Worm (Caenorhabditis elegans) whole organism, L2 larva: Measurements from ENCODE around the gene spsb-2.

Experiments used
- C34F6.9 ChIP-seq: fragments of 150-350 bp; optimal IDR thresholded peaks from 2 replicates; lab custom pipeline; 2014; ENCODE audit warnings: missing biosample characterization, missing genetic modification characterization
- F13H6.1 ChIP-seq: sonication (generic microtip); optimal IDR thresholded peaks from 2 replicates; lab custom pipeline; 2016; ENCODE audit warnings: missing genetic modification characterization, missing compliant biosample characterization
- R02D3.7 ChIP-seq: fragments of 150-350 bp; optimal IDR thresholded peaks from 2 replicates; lab custom pipeline; 2014; ENCODE audit warnings: missing biosample characterization, missing genetic modification characterization
- ZK546.5 ChIP-seq: sonication (generic microtip); optimal IDR thresholded peaks from 2 replicates; lab custom pipeline; 2017; ENCODE audit warnings: missing biosample characterization, missing genetic modification characterization
- alr-1 ChIP-seq: fragments of 150-350 bp; optimal IDR thresholded peaks from 2 replicates; lab custom pipeline; 2014; ENCODE audit warnings: missing biosample characterization, missing genetic modification characterization
- aly-2 ChIP-seq: fragments of 150-350 bp; optimal IDR thresholded peaks from 2 replicates; lab custom pipeline; 2014; ENCODE audit warnings: missing biosample characterization, missing genetic modification characterization
- ama-1 ChIP-seq: fragments of 150-350 bp; optimal IDR thresholded peaks from 2 replicates; lab custom pipeline; 2018; ENCODE audit warnings: inconsistent platforms
- blmp-1 ChIP-seq: sonication (generic microtip); optimal IDR thresholded peaks from 2 replicates; lab custom pipeline; 2017; ENCODE audit warnings: missing genetic modification characterization, mild to moderate bottlenecking, missing compliant biosample characterization, antibody characterized with exemption, moderate library complexity; ENCODE audit not compliant: insufficient read depth
- ceh-16 ChIP-seq: fragments of 150-350 bp; optimal IDR thresholded peaks from 2 replicates; lab custom pipeline; 2014; ENCODE audit warnings: missing biosample characterization, missing genetic modification characterization
- crh-2 ChIP-seq: sonication (generic microtip); optimal IDR thresholded peaks from 2 replicates; lab custom pipeline; 2017; ENCODE audit warnings: missing biosample characterization, missing genetic modification characterization
- dmd-4 ChIP-seq: sonication (generic microtip); optimal IDR thresholded peaks from 2 replicates; lab custom pipeline; 2017; ENCODE audit warnings: missing biosample characterization, missing genetic modification characterization
- egl-27 ChIP-seq: sonication (generic microtip); optimal IDR thresholded peaks from 3 replicates; lab custom pipeline; 2017; ENCODE audit warnings: missing biosample characterization, missing genetic modification reagents, missing genetic modification characterization
- elt-1 ChIP-seq: fragments of 150-350 bp; optimal IDR thresholded peaks from 2 replicates; lab custom pipeline; 2014; ENCODE audit warnings: missing biosample characterization, missing genetic modification characterization
- elt-3 ChIP-seq: sonication (generic microtip); optimal IDR thresholded peaks from 2 replicates; lab custom pipeline; 2017; ENCODE audit warnings: missing biosample characterization, missing genetic modification characterization
- fos-1 ChIP-seq: fragments of 150-350 bp; optimal IDR thresholded peaks from 2 replicates; lab custom pipeline; 2014; ENCODE audit warnings: missing biosample characterization, missing genetic modification characterization
- gmeb-1 ChIP-seq: fragments of 150-350 bp; optimal IDR thresholded peaks from 2 replicates; lab custom pipeline; 2014; ENCODE audit warnings: missing biosample characterization, missing genetic modification characterization
- lin-11 ChIP-seq: fragments of 150-350 bp; sonication (generic microtip); optimal IDR thresholded peaks from 2 replicates; lab custom pipeline; 2014; ENCODE audit warnings: missing biosample characterization, missing genetic modification characterization, inconsistent platforms, mixed read lengths
- lin-39 ChIP-seq: fragments of 150-350 bp; optimal IDR thresholded peaks from 2 replicates; lab custom pipeline; 2014; ENCODE audit warnings: missing biosample characterization, missing genetic modification reagents, missing genetic modification characterization
- lsy-2 ChIP-seq, 2 experiments: fragments of 150-350 bp in 1 of 2; sonication (generic microtip) in 1 of 2; optimal IDR thresholded peaks; 2 replicates each; lab custom pipeline; 2014 to 2017; ENCODE audit warnings: missing biosample characterization in 2 of 2, missing genetic modification characterization in 2 of 2
- mab-5 ChIP-seq: fragments of 150-350 bp; optimal IDR thresholded peaks from 2 replicates; lab custom pipeline; 2014; ENCODE audit warnings: missing biosample characterization, missing genetic modification characterization
- mbf-1 ChIP-seq: sonication (generic microtip); optimal IDR thresholded peaks from 2 replicates; lab custom pipeline; 2017; ENCODE audit warnings: missing biosample characterization, missing genetic modification characterization
- mdl-1 ChIP-seq, 2 experiments: fragments of 150-350 bp in 1 of 2; sonication (generic microtip) in 1 of 2; optimal IDR thresholded peaks; 2 replicates each; lab custom pipeline; 2017; ENCODE audit warnings: missing biosample characterization in 2 of 2, missing genetic modification characterization in 2 of 2
- nhr-10 ChIP-seq: sonication (generic microtip); optimal IDR thresholded peaks from 2 replicates; lab custom pipeline; 2017; ENCODE audit warnings: missing biosample characterization, missing genetic modification characterization
- nhr-11 ChIP-seq: fragments of 150-350 bp; optimal IDR thresholded peaks from 2 replicates; lab custom pipeline; 2014; ENCODE audit warnings: missing biosample characterization, missing genetic modification characterization
- nhr-12 ChIP-seq: fragments of 150-350 bp; optimal IDR thresholded peaks from 2 replicates; lab custom pipeline; 2014; ENCODE audit warnings: missing biosample characterization, missing genetic modification characterization
- nhr-129 ChIP-seq: fragments of 150-350 bp; optimal IDR thresholded peaks from 2 replicates; lab custom pipeline; 2014; ENCODE audit warnings: missing biosample characterization, missing genetic modification characterization
- nhr-21 ChIP-seq: fragments of 150-350 bp; optimal IDR thresholded peaks from 2 replicates; lab custom pipeline; 2014; ENCODE audit warnings: missing biosample characterization, missing genetic modification characterization
- nhr-23 ChIP-seq: fragments of 150-350 bp; optimal IDR thresholded peaks from 2 replicates; lab custom pipeline; 2014; ENCODE audit warnings: missing biosample characterization, missing genetic modification reagents, missing genetic modification characterization
- nhr-25 ChIP-seq: fragments of 150-350 bp; sonication (generic microtip); optimal IDR thresholded peaks from 3 replicates; lab custom pipeline; 2014; ENCODE audit warnings: missing biosample characterization, missing genetic modification characterization
- nhr-6 ChIP-seq: fragments of 150-350 bp; optimal IDR thresholded peaks from 2 replicates; lab custom pipeline; 2014; ENCODE audit warnings: missing biosample characterization, missing genetic modification characterization
- nhr-77 ChIP-seq: fragments of 150-350 bp; optimal IDR thresholded peaks from 2 replicates; lab custom pipeline; 2014; ENCODE audit warnings: missing biosample characterization, missing genetic modification characterization
- sem-4 ChIP-seq: fragments of 150-350 bp; optimal IDR thresholded peaks from 2 replicates; lab custom pipeline; 2014; ENCODE audit warnings: missing biosample characterization, missing genetic modification reagents, missing genetic modification characterization
- skn-1 ChIP-seq: sonication (generic microtip); optimal IDR thresholded peaks from 2 replicates; lab custom pipeline; 2017; ENCODE audit warnings: missing biosample characterization, missing genetic modification characterization
- sma-3 ChIP-seq: sonication (generic microtip); optimal IDR thresholded peaks from 2 replicates; lab custom pipeline; 2016; ENCODE audit warnings: missing genetic modification reagents, missing genetic modification characterization, missing compliant biosample characterization
- sma-9 ChIP-seq, 2 experiments: fragments of 150-350 bp in 1 of 2; sonication (generic microtip) in 1 of 2; optimal IDR thresholded peaks; 2 replicates each; lab custom pipeline; 2014 to 2016; ENCODE audit warnings: missing genetic modification characterization in 2 of 2, mild to moderate bottlenecking in 1 of 2, missing biosample characterization in 1 of 2, missing compliant biosample characterization in 1 of 2, missing genetic modification reagents in 1 of 2, moderate library complexity in 1 of 2
- snpc-4 ChIP-seq: fragments of 150-350 bp; optimal IDR thresholded peaks from 2 replicates; lab custom pipeline; 2014; ENCODE audit warnings: missing biosample characterization, missing genetic modification characterization
- unc-62 ChIP-seq: fragments of 150-350 bp; optimal IDR thresholded peaks from 2 replicates; lab custom pipeline; 2014; ENCODE audit warnings: missing biosample characterization, missing genetic modification reagents, missing genetic modification characterization
- zag-1 ChIP-seq: fragments of 150-350 bp; optimal IDR thresholded peaks from 2 replicates; lab custom pipeline; 2014; ENCODE audit warnings: missing biosample characterization, missing genetic modification characterization
- ztf-1 ChIP-seq: fragments of 200-800 bp; sonication (Bioruptor generic); conservative IDR thresholded peaks from 2 replicates; pipeline ENCODE4 v1.3.6; 2022; ENCODE audit warnings: missing genetic modification characterization, missing compliant biosample characterization
- ztf-11 ChIP-seq: sonication (generic microtip); optimal IDR thresholded peaks from 2 replicates; lab custom pipeline; 2017; ENCODE audit warnings: missing biosample characterization, missing genetic modification characterization
- ztf-4 ChIP-seq: fragments of 150-350 bp; optimal IDR thresholded peaks from 2 replicates; lab custom pipeline; 2014; ENCODE audit warnings: missing biosample characterization, missing genetic modification characterization

spsb-2 gene

ce11 chrII:15212260-15212914, 17.8 kb upstream of the spsb-2 start:
- TF ChIP-seq nhr-129 (tag; lab: Kevin White, UChicago) (peak; percentile 89), blmp-1 (peak; percentile 71), mbf-1 (tag; lab: Kevin White, UChicago) (no peak), nhr-21 (tag; lab: Kevin White, UChicago) (peak; percentile 59), ceh-16 (peak; percentile 46), nhr-25 (peak; percentile 86), fos-1 (tag; lab: Kevin White, UChicago) (peak; percentile 19), ama-1 (no peak), sma-3 (GFP tag; lab: Kevin White, UChicago) (peak; percentile 74), sma-9 (GFP tag; optimal IDR thresholded peaks at IDR 0.05; lab: Kevin White, UChicago) (peak; percentile 69), sma-9 (tag; optimal IDR thresholded peaks at IDR 0.05; lab: Kevin White, UChicago) (no peak), F13H6.1 (tag; lab: Kevin White, UChicago) (peak; percentile 77), crh-2 (tag; lab: Kevin White, UChicago) (peak; percentile 53), dmd-4 (no peak), ztf-4 (tag; lab: Kevin White, UChicago) (peak; percentile 57)

ce11 chrII:15213732-15214131, 16.4 kb upstream of the spsb-2 start:
- TF ChIP-seq blmp-1: peak; percentile 16
- TF ChIP-seq sma-3 (GFP tag; lab: Kevin White, UChicago): no peak
- no peak for TF ChIP-seq nhr-12
- no peak for TF ChIP-seq dmd-4
- TF ChIP-seq alr-1: no peak
- no peak for TF ChIP-seq gmeb-1 (tag; lab: Kevin White, UChicago)
- TF ChIP-seq nhr-21 (tag; lab: Kevin White, UChicago): no peak
- no peak for TF ChIP-seq C34F6.9 (tag; lab: Kevin White, UChicago)
- no peak for TF ChIP-seq nhr-6 (tag; lab: Kevin White, UChicago)
- no peak for TF ChIP-seq aly-2 (tag; lab: Kevin White, UChicago)
- TF ChIP-seq zag-1 (tag; lab: Kevin White, UChicago): no peak
- no peak for TF ChIP-seq nhr-11 (tag; lab: Kevin White, UChicago)
- no peak for TF ChIP-seq sem-4 (tag; lab: Kevin White, UChicago)
- TF ChIP-seq fos-1 (tag; lab: Kevin White, UChicago): no peak
- peak; percentile 37 for TF ChIP-seq nhr-25
- no peak for TF ChIP-seq unc-62 (GFP tag; lab: Kevin White, UChicago)
- TF ChIP-seq mab-5 (tag; lab: Kevin White, UChicago): no peak
- peak; percentile 99 for TF ChIP-seq elt-1 (tag; lab: Kevin White, UChicago)
- TF ChIP-seq lsy-2 (tag; optimal IDR thresholded peaks at IDR 0.05; lab: Kevin White, UChicago): no peak
- TF ChIP-seq mbf-1 (tag; lab: Kevin White, UChicago): no peak
- TF ChIP-seq F13H6.1 (tag; lab: Kevin White, UChicago): peak; percentile 46
- TF ChIP-seq mdl-1 (tag; optimal IDR thresholded peaks at IDR 0.05; lab: Kevin White, UChicago): no peak
- TF ChIP-seq nhr-23 (tag; lab: Kevin White, UChicago): peak; percentile 32
- TF ChIP-seq snpc-4 (tag; lab: Kevin White, UChicago): no peak
- TF ChIP-seq ztf-1: no peak
- TF ChIP-seq ama-1: no peak
- TF ChIP-seq ztf-11: no peak
- TF ChIP-seq skn-1 (tag; lab: Kevin White, UChicago): no peak
- no peak for TF ChIP-seq elt-3 (tag; lab: Kevin White, UChicago)
- peak; percentile 18 for TF ChIP-seq egl-27 (tag; lab: Kevin White, UChicago)
- peak; percentile 61 for TF ChIP-seq ceh-16
- TF ChIP-seq ztf-4 (tag; lab: Kevin White, UChicago): no peak
- no peak for TF ChIP-seq nhr-129 (tag; lab: Kevin White, UChicago)
- TF ChIP-seq R02D3.7 (tag; lab: Kevin White, UChicago): no peak
- TF ChIP-seq crh-2 (tag; lab: Kevin White, UChicago): no peak
- TF ChIP-seq nhr-10 (tag; lab: Kevin White, UChicago): no peak
- peak; percentile 86 for TF ChIP-seq sma-9 (GFP tag; optimal IDR thresholded peaks at IDR 0.05; lab: Kevin White, UChicago)
- TF ChIP-seq sma-9 (tag; optimal IDR thresholded peaks at IDR 0.05; lab: Kevin White, UChicago): no peak
- no peak for TF ChIP-seq nhr-77 (tag; lab: Kevin White, UChicago)
- no peak for TF ChIP-seq ZK546.5
- TF ChIP-seq lin-11 (tag; lab: Kevin White, UChicago): no peak
- no peak for TF ChIP-seq lin-39 (tag; lab: Kevin White, UChicago)
- TF ChIP-seq, all 48 proteins: peak for 8
